Worm (Caenorhabditis elegans) whole organism, late embryonic: Measurements from ENCODE around the gene tsp-1.

Source experiments
- F13H6.1 ChIP-seq: sonication (generic microtip); optimal IDR thresholded peaks from 2 replicates; lab custom pipeline; 2016; ENCODE audit warnings: missing genetic modification characterization, missing compliant biosample characterization
- K09A11.1 ChIP-seq: sonication (generic microtip); optimal IDR thresholded peaks from 2 replicates; lab custom pipeline; 2017; ENCODE audit warnings: antibody characterized with exemption, mild to moderate bottlenecking, missing genetic modification characterization, missing compliant biosample characterization; ENCODE audit not compliant: insufficient read depth
- ama-1 ChIP-seq: fragments of 150-350 bp; optimal IDR thresholded peaks from 2 replicates; lab custom pipeline; 2014
- ceh-34 ChIP-seq: sonication (generic microtip); optimal IDR thresholded peaks from 2 replicates; lab custom pipeline; 2016; ENCODE audit warnings: mild to moderate bottlenecking, missing genetic modification characterization, missing compliant biosample characterization
- dmd-4 ChIP-seq: sonication (generic microtip); optimal IDR thresholded peaks from 2 replicates; lab custom pipeline; 2016; ENCODE audit warnings: borderline replicate concordance, missing genetic modification characterization, missing compliant biosample characterization
- gmeb-2 ChIP-seq: sonication (generic microtip); optimal IDR thresholded peaks from 2 replicates; lab custom pipeline; 2016; ENCODE audit warnings: missing genetic modification characterization, inconsistent platforms, missing compliant biosample characterization
- lin-11 ChIP-seq: fragments of 200-800 bp; sonication (Bioruptor generic); optimal IDR thresholded peaks from 2 replicates; lab custom pipeline; 2018; ENCODE audit warnings: mild to moderate bottlenecking, missing genetic modification characterization, missing compliant biosample characterization
- sdc-2 ChIP-seq: sonication (generic microtip); optimal IDR thresholded peaks from 2 replicates; lab custom pipeline; 2016; ENCODE audit warnings: missing genotype, missing genetic modification characterization, missing compliant biosample characterization

ce11 chrIII:8283525-8283924 is 44.3 kb upstream of the tsp-1 start:
- TF ChIP-seq K09A11.1 (tag; lab: Kevin White, UChicago) = no peak
- no peak for TF ChIP-seq ama-1 (lab: Kevin White, UChicago)
- TF ChIP-seq gmeb-2 (tag; lab: Kevin White, UChicago) = no peak
- TF ChIP-seq lin-11 (tag; lab: Kevin White, UChicago) = no peak
- no peak for TF ChIP-seq F13H6.1 (tag; lab: Kevin White, UChicago)
- TF ChIP-seq ceh-34 = no peak
- TF ChIP-seq sdc-2 (tag; lab: Kevin White, UChicago) = no peak
- no peak for TF ChIP-seq dmd-4
